Worm (Caenorhabditis elegans): Measurements from ENCODE around the gene F18E9.3.
A peak's percentile ranks its signal among the peaks of the same experiment; 100 is the strongest.

F18E9.3 gene

ce11 chrX:8602722-8603427, 16.9 kb downstream of the F18E9.3 start:
- TF ChIP-seq ceh-88 (GFP tag; IDR thresholded peaks at IDR 0.05), result no peak

ce11 chrX:8604160-8604559, 18.2 kb downstream of the F18E9.3 start:
- TF ChIP-seq elt-2 (tag; optimal IDR thresholded peaks at IDR 0.05) (peak; percentile 29), ceh-82 (tag; optimal IDR thresholded peaks at IDR 0.05) (no peak)

ce11 chrX:8605005-8605404, 19.1 kb downstream of the F18E9.3 start, which contains the start of the genes H35N09.2 and H35N09.1:
Gene H35N09.2, minus strand, starts transcription at chrX:8605058.
Gene H35N09.1, plus strand, starts transcription at chrX:8605339.
- no peak for TF ChIP-seq aly-2 (tag; optimal IDR thresholded peaks at IDR 0.05)
- peak; percentile 23 for TF ChIP-seq fkh-8 (tag; optimal IDR thresholded peaks at IDR 0.05)
- no peak for TF ChIP-seq lir-3 (tag; optimal IDR thresholded peaks at IDR 0.05; ENCODE audit: poor library complexity)
- no peak for TF ChIP-seq unc-30 (tag; optimal IDR thresholded peaks at IDR 0.05)
- no peak for TF ChIP-seq pag-3 (tag; optimal IDR thresholded peaks at IDR 0.05; ENCODE audit: borderline replicate concordance, insufficient read depth)
- TF ChIP-seq lin-39 (tag; optimal IDR thresholded peaks at IDR 0.05), result no peak
- peak; percentile 69 for TF ChIP-seq mep-1 (tag; optimal IDR thresholded peaks at IDR 0.05)
- no peak for TF ChIP-seq elt-2 (tag; optimal IDR thresholded peaks at IDR 0.05)
- no peak for TF ChIP-seq zip-4 (GFP tag; optimal IDR thresholded peaks at IDR 0.05)
- TF ChIP-seq aha-1 (tag; optimal IDR thresholded peaks at IDR 0.05), result no peak
- TF ChIP-seq ces-1 (GFP tag; optimal IDR thresholded peaks at IDR 0.05), result no peak
- TF ChIP-seq nhr-28 (tag; optimal IDR thresholded peaks at IDR 0.05), result no peak
- no peak for TF ChIP-seq snpc-4 (tag; optimal IDR thresholded peaks at IDR 0.05)
- no peak for TF ChIP-seq unc-98 (GFP tag; IDR thresholded peaks at IDR 0.05)
- TF ChIP-seq nhr-76 (tag; optimal IDR thresholded peaks at IDR 0.05), result no peak
- no peak for TF ChIP-seq ceh-90 (tag; optimal IDR thresholded peaks at IDR 0.05)
- TF ChIP-seq swsn-7 (tag; optimal IDR thresholded peaks at IDR 0.05), result peak; percentile 30
- TF ChIP-seq snu-23 (GFP tag; optimal IDR thresholded peaks at IDR 0.05), result peak; percentile 61
- no peak for TF ChIP-seq Y116A8C.19 (tag; optimal IDR thresholded peaks at IDR 0.05; ENCODE audit: borderline replicate concordance)
- TF ChIP-seq sptf-1 (tag; optimal IDR thresholded peaks at IDR 0.05), result no peak
- TF ChIP-seq nhr-47 (tag; optimal IDR thresholded peaks at IDR 0.05), result peak; percentile 45
- TF ChIP-seq nhr-84 (tag; optimal IDR thresholded peaks at IDR 0.05), result no peak
- TF ChIP-seq hlh-17 (GFP tag; optimal IDR thresholded peaks at IDR 0.05; ENCODE audit: borderline replicate concordance), result no peak
- no peak for TF ChIP-seq fos-1 (tag; optimal IDR thresholded peaks at IDR 0.05)
- no peak for TF ChIP-seq sox-4 (tag; optimal IDR thresholded peaks at IDR 0.05)
- TF ChIP-seq nhr-20 (tag; optimal IDR thresholded peaks at IDR 0.05), result peak; percentile 56
- TF ChIP-seq ceh-82 (tag; optimal IDR thresholded peaks at IDR 0.05), result peak in 2 of 3 experiments; percentile 4 to 51
- no peak for TF ChIP-seq elt-3 (tag; optimal IDR thresholded peaks at IDR 0.05)
- TF ChIP-seq C16A3.4 (tag; optimal IDR thresholded peaks at IDR 0.05), result peak; percentile 58
- no peak for TF ChIP-seq vab-15 (tag; optimal IDR thresholded peaks at IDR 0.05)
- peak; percentile 50 to 55 for TF ChIP-seq efl-1 (optimal IDR thresholded peaks at IDR 0.05)
- TF ChIP-seq efl-1 (GFP tag; optimal IDR thresholded peaks at IDR 0.05 in 1 of 2), result peak; percentile 47 to 66
- peak; percentile 5 to 65 (median 55) for TF ChIP-seq dpl-1 (GFP tag; optimal IDR thresholded peaks at IDR 0.05)
- TF ChIP-seq dsc-1 (tag; optimal IDR thresholded peaks at IDR 0.05), result no peak
- peak; percentile 71 for TF ChIP-seq lin-14 (GFP tag; optimal IDR thresholded peaks at IDR 0.05)
- no peak for TF ChIP-seq ceh-63 (GFP tag; optimal IDR thresholded peaks at IDR 0.05)
- TF ChIP-seq lsy-2 (tag; optimal IDR thresholded peaks at IDR 0.05), result peak; percentile 39 to 67
- TF ChIP-seq mdl-1 (tag; optimal IDR thresholded peaks at IDR 0.05), result peak in 1 of 2 experiments; percentile 38
- TF ChIP-seq egl-13 (tag; optimal IDR thresholded peaks at IDR 0.05), result no peak
- TF ChIP-seq hlh-4 (tag; optimal IDR thresholded peaks at IDR 0.05), result no peak
- no peak for TF ChIP-seq pqm-1 (tag; optimal IDR thresholded peaks at IDR 0.05)
- TF ChIP-seq alr-1 (tag; optimal IDR thresholded peaks at IDR 0.05; ENCODE audit: borderline replicate concordance), result no peak
- no peak for TF ChIP-seq nhr-11 (tag; optimal IDR thresholded peaks at IDR 0.05)
- TF ChIP-seq fkh-10 (GFP tag; optimal IDR thresholded peaks at IDR 0.05), result no peak
- TF ChIP-seq tbx-2 (tag; optimal IDR thresholded peaks at IDR 0.05), result peak; percentile 7
- no peak for TF ChIP-seq nhr-12 (tag; optimal IDR thresholded peaks at IDR 0.05)
- TF ChIP-seq ceh-88 (GFP tag; IDR thresholded peaks at IDR 0.05), result no peak
